Fruit fly (Drosophila melanogaster) whole organism, adult: ENCODE measurements around the gene CG34316.

Experiments
- CG11617 ChIP-seq: fragments of 200-800 bp; sonication (Bioruptor generic); optimal IDR thresholded peaks from 2 replicates; lab custom pipeline; 2017; ENCODE audit warnings: mild to moderate bottlenecking, missing biosample characterization, missing genetic modification reagents, missing genetic modification characterization
- CG12768 ChIP-seq: fragments of 200-800 bp; sonication (Bioruptor generic); optimal IDR thresholded peaks from 2 replicates; lab custom pipeline; 2017; ENCODE audit warnings: missing biosample characterization, missing genetic modification characterization, mild to moderate bottlenecking, moderate library complexity, missing genetic modification reagents
- CG14711 ChIP-seq: fragments of 200-800 bp; sonication (Bioruptor generic); optimal IDR thresholded peaks from 2 replicates; lab custom pipeline; 2018; ENCODE audit warnings: missing biosample characterization, mild to moderate bottlenecking, missing genetic modification characterization, moderate library complexity
- CG1620 ChIP-seq: fragments of 200-800 bp; sonication (Bioruptor generic); optimal IDR thresholded peaks from 2 replicates; lab custom pipeline; 2016; ENCODE audit warnings: missing biosample characterization, missing genetic modification characterization
- CG33017 ChIP-seq: fragments of 200-800 bp; sonication (Bioruptor generic); optimal IDR thresholded peaks from 2 replicates; lab custom pipeline; 2018; ENCODE audit warnings: missing biosample characterization, mild to moderate bottlenecking, missing genetic modification characterization, moderate library complexity
- CG5204 ChIP-seq: fragments of 200-800 bp; sonication (Bioruptor generic); optimal IDR thresholded peaks from 2 replicates; lab custom pipeline; 2016; ENCODE audit warnings: missing biosample characterization, missing genetic modification characterization
- CG7045 ChIP-seq: fragments of 200-800 bp; sonication (Bioruptor generic); optimal IDR thresholded peaks from 2 replicates; lab custom pipeline; 2017; ENCODE audit warnings: missing biosample characterization, mild to moderate bottlenecking, missing genetic modification characterization
- CG7101 ChIP-seq: fragments of 200-800 bp; sonication (Bioruptor generic); optimal IDR thresholded peaks from 2 replicates; lab custom pipeline; 2018; ENCODE audit warnings: missing biosample characterization, mild to moderate bottlenecking, missing genetic modification characterization, moderate library complexity
- Clk ChIP-seq: fragments of 200-800 bp; sonication (Bioruptor generic); optimal IDR thresholded peaks from 2 replicates; lab custom pipeline; 2017; ENCODE audit warnings: missing biosample characterization, missing genetic modification characterization
- Crg-1 ChIP-seq: fragments of 200-800 bp; sonication (Bioruptor generic); optimal IDR thresholded peaks from 2 replicates; lab custom pipeline; 2016; ENCODE audit warnings: missing biosample characterization, missing genetic modification characterization
- Hr96 ChIP-seq: fragments of 200-800 bp; sonication (Bioruptor generic); optimal IDR thresholded peaks from 2 replicates; lab custom pipeline; 2016; ENCODE audit warnings: missing biosample characterization, missing genetic modification characterization
- Mnt ChIP-seq: fragments of 200-800 bp; sonication (Bioruptor generic); optimal IDR thresholded peaks from 2 replicates; lab custom pipeline; 2016; ENCODE audit warnings: missing biosample characterization, mild to moderate bottlenecking, missing genetic modification characterization
- bab1 ChIP-seq: fragments of 200-800 bp; sonication (Bioruptor generic); optimal IDR thresholded peaks from 3 replicates; lab custom pipeline; 2019; ENCODE audit warnings: missing biosample characterization, mild to moderate bottlenecking, missing genetic modification characterization, moderate library complexity
- cic ChIP-seq: fragments of 200-800 bp; sonication (Bioruptor generic); optimal IDR thresholded peaks from 2 replicates; lab custom pipeline; 2017; ENCODE audit warnings: missing biosample characterization, mild to moderate bottlenecking, missing genetic modification characterization, moderate library complexity
- cnc ChIP-seq, 2 experiments: fragments of >200 bp; optimal IDR thresholded peaks; 2 replicates each; lab custom pipeline; 2017
- kay ChIP-seq: fragments of 200-800 bp; sonication (Bioruptor generic); peaks from one replicate; lab custom pipeline; 2016; ENCODE audit warnings: missing biosample characterization, missing genetic modification characterization, borderline replicate concordance
- ovo ChIP-seq: fragments of 200-800 bp; sonication (Bioruptor generic); optimal IDR thresholded peaks from 2 replicates; lab custom pipeline; 2016; ENCODE audit warnings: missing biosample characterization, missing genetic modification characterization
- pad ChIP-seq: fragments of 200-800 bp; sonication (Bioruptor generic); optimal IDR thresholded peaks from 3 replicates; lab custom pipeline; 2017; ENCODE audit warnings: missing biosample characterization, missing genetic modification characterization, mild to moderate bottlenecking, moderate library complexity, missing genetic modification reagents
- tj ChIP-seq: fragments of 200-800 bp; sonication (Bioruptor generic); optimal IDR thresholded peaks from 3 replicates; lab custom pipeline; 2017; ENCODE audit warnings: missing biosample characterization, mild to moderate bottlenecking, missing genetic modification characterization, moderate library complexity
- toe ChIP-seq: fragments of 200-800 bp; sonication (Bioruptor generic); optimal IDR thresholded peaks from 2 replicates; lab custom pipeline; 2016; ENCODE audit warnings: missing biosample characterization, missing genetic modification characterization

CG34316 gene

dm6 chr3R:15222973-15223372, 7.4 kb upstream of the CG34316 start, which contains the start of gene Polr2G:
Polr2G (minus strand) TSS chr3R:15223180.
- no peak for TF ChIP-seq Mnt
- peak; percentile 30 for TF ChIP-seq bab1

DNA sequence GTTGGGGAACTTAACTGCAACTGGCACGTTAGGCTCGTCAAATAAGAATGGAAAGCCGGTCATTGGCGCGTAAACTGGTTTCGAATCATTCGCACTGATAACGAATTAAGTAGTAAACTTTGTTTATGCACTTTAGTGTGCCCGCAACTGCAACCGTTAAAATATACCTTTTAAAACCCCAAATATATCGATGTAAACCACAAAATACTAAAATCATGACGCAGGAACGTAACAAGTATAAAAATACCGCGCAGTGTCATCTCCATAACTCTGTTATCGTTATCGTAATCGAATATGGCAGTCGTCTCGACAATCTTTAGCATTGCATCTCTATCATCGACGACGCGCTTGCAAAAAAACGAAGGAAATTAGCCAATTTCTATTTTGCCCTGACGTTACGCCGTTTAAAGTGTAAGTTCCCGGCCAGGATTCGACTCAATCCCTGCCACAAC, 5.1 kb upstream of the CG34316 start, which contains the start of the genes CG31344 and Caf1-55:
Gene CG31344, minus strand, starts transcription at position 51 of the 452 bp plus-strand sequence.
Gene Caf1-55, plus strand, starts transcription at position 298 of the 452 bp plus-strand sequence.
- TF ChIP-seq CG7045 (GFP tag; lab: Kevin White, UChicago) (no peak), Hr96 (GFP tag; lab: Kevin White, UChicago) (no peak), kay (GFP tag; lab: Kevin White, UChicago) (no peak), CG12768 (GFP tag; lab: Kevin White, UChicago) (no peak), tj (GFP tag; lab: Kevin White, UChicago) (no peak), bab1 (peak; percentile 83), pad (no peak), CG33017 (tag; lab: Kevin White, UChicago) (no peak), CG7101 (tag; lab: Kevin White, UChicago) (no peak), CG5204 (GFP tag; lab: Kevin White, UChicago) (no peak), CG14711 (peak; percentile 29), toe (GFP tag; lab: Kevin White, UChicago) (no peak), ovo (GFP tag; lab: Kevin White, UChicago) (no peak), Clk (GFP tag; lab: Kevin White, UChicago) (no peak), CG1620 (GFP tag; lab: Kevin White, UChicago) (no peak), Crg-1 (GFP tag; lab: Kevin White, UChicago) (no peak), CG11617 (GFP tag; lab: Kevin White, UChicago) (peak; percentile 6), Mnt (peak; percentile 75), cnc (optimal IDR thresholded peaks at IDR 0.05; lab: Kevin White, UChicago) (no peak), cic (GFP tag; lab: Kevin White, UChicago) (peak; percentile 35)

DNA sequence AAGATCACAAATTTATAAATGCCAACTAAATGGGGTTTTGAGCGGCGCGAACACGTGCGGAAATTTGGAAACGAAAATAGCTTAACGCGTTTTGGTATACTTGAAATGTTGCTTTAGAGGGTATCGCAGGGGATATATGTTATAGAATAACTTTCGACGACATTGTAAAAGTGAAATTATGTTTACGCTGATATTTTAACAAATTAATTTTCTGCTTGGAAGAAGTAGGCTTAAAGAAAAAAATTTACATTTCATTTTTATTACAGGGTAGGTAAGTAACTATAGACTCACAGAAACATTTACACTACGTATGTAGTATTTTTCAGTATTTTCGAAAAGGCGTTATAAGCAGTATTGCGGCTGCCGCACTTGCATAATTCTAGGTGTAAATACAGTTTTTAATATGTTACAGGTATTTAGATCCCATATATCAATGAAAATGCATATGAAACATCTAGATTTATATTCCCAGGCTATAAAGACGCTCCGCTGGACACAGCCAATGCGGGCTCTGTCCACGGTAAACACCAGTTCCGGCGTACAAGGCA, 982 bp upstream of the CG34316 start, which contains the start of the genes Art3 and mRpS10:
Gene Art3, minus strand, starts transcription at position 80 of the 548 bp plus-strand sequence.
Gene mRpS10, plus strand, starts transcription at position 337 of the 548 bp plus-strand sequence.
- peak; percentile 94 for TF ChIP-seq tj (GFP tag; lab: Kevin White, UChicago)
- TF ChIP-seq kay (GFP tag; lab: Kevin White, UChicago) = no peak
- TF ChIP-seq Clk (GFP tag; lab: Kevin White, UChicago) = peak; percentile 99
- TF ChIP-seq toe (GFP tag; lab: Kevin White, UChicago) = peak; percentile 100
- peak; percentile 100 for TF ChIP-seq CG5204 (GFP tag; lab: Kevin White, UChicago)
- peak; percentile 98 for TF ChIP-seq ovo (GFP tag; lab: Kevin White, UChicago)
- peak; percentile 100 for TF ChIP-seq CG12768 (GFP tag; lab: Kevin White, UChicago)
- peak; percentile 100 for TF ChIP-seq CG33017 (tag; lab: Kevin White, UChicago)
- peak; percentile 99 for TF ChIP-seq CG14711
- peak; percentile 89 for TF ChIP-seq cic (GFP tag; lab: Kevin White, UChicago)
- TF ChIP-seq cnc (optimal IDR thresholded peaks at IDR 0.05; lab: Kevin White, UChicago) = no peak
- peak; percentile 99 for TF ChIP-seq CG1620 (GFP tag; lab: Kevin White, UChicago)
- peak; percentile 100 for TF ChIP-seq CG7045 (GFP tag; lab: Kevin White, UChicago)
- peak; percentile 96 for TF ChIP-seq pad
- TF ChIP-seq Mnt = peak; percentile 99
- TF ChIP-seq CG11617 (GFP tag; lab: Kevin White, UChicago) = peak; percentile 99
- peak; percentile 100 for TF ChIP-seq CG7101 (tag; lab: Kevin White, UChicago)
- peak; percentile 100 for TF ChIP-seq bab1
- no peak for TF ChIP-seq Hr96 (GFP tag; lab: Kevin White, UChicago)
- peak; percentile 99 for TF ChIP-seq Crg-1 (GFP tag; lab: Kevin White, UChicago)

- TF ChIP-seq bab1 (no peak), CG7101 (tag; lab: Kevin White, UChicago) (no peak), ovo (GFP tag; lab: Kevin White, UChicago) (no peak), Clk (GFP tag; lab: Kevin White, UChicago) (no peak), CG7045 (GFP tag; lab: Kevin White, UChicago) (no peak), CG1620 (GFP tag; lab: Kevin White, UChicago) (no peak), CG33017 (tag; lab: Kevin White, UChicago) (no peak), CG14711 (no peak), cnc (optimal IDR thresholded peaks at IDR 0.05; lab: Kevin White, UChicago) (no peak), CG5204 (GFP tag; lab: Kevin White, UChicago) (no peak), tj (GFP tag; lab: Kevin White, UChicago) (no peak), Hr96 (GFP tag; lab: Kevin White, UChicago) (no peak), kay (GFP tag; lab: Kevin White, UChicago) (no peak), cic (GFP tag; lab: Kevin White, UChicago) (no peak), pad (no peak), Mnt (no peak), Crg-1 (GFP tag; lab: Kevin White, UChicago) (no peak), toe (GFP tag; lab: Kevin White, UChicago) (no peak)
These were observed 1.3 kb downstream of the CG34316 start for dm6 chr3R:15231635-15232138.

DNA sequence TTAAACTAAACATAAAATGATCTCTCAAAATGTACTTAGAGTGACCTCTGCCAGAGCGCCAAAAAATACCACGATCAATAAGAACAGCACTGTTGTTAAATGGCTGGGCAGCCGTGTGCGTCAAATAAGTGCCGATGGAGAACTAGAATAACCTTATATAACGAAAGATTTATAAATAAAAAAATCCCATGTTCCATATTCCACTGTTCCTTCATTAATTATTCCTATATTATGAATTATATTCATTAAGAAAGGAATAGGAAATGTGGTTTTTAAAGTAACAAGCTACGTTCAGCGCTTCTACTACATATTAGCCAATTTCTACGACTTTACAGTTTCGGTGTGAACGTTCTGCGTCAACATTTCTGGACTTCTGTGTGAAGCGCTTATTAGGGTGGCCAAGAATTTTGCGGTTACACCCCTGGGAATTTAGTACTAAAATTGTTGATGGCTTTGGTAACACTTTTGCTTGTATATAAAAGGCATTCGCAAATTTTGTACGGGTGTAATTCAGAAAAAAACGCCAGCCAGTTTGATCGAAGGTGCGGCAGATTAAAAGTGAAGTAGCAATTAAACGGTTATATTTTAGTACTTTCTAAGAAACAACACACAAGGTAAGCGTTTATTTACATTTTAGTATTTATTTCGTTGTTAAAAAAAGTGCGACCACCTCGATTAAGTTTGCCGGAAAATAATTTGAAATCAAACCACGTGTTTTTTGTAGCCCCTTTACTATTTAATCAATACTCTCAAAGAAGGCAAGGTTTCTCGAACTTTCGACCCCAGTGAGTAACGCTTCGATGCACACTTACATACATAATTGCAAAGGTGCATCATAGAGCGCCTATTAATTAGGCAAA, 12.0 kb downstream of the CG34316 start, which contains the start of the genes tefu and Hsc70-4:
Gene tefu, minus strand, starts transcription at position 51 of the 860 bp plus-strand sequence.
Gene Hsc70-4, plus strand, starts transcription at position 502 of the 860 bp plus-strand sequence.
- TF ChIP-seq Mnt (peak; percentile 93), ovo (GFP tag; lab: Kevin White, UChicago) (peak; percentile 35), CG7101 (tag; lab: Kevin White, UChicago) (peak; percentile 55), cnc (optimal IDR thresholded peaks at IDR 0.05; lab: Kevin White, UChicago) (no peak), Hr96 (GFP tag; lab: Kevin White, UChicago) (peak; percentile 51), CG11617 (GFP tag; lab: Kevin White, UChicago) (peak; percentile 42), tj (GFP tag; lab: Kevin White, UChicago) (peak; percentile 52), CG1620 (GFP tag; lab: Kevin White, UChicago) (peak; percentile 53), CG12768 (GFP tag; lab: Kevin White, UChicago) (no peak), Clk (GFP tag; lab: Kevin White, UChicago) (peak; percentile 62), CG14711 (no peak), CG7045 (GFP tag; lab: Kevin White, UChicago) (peak; percentile 41), bab1 (peak; percentile 69), toe (GFP tag; lab: Kevin White, UChicago) (peak; percentile 83), CG33017 (tag; lab: Kevin White, UChicago) (peak; percentile 0), CG5204 (GFP tag; lab: Kevin White, UChicago) (peak; percentile 82), cic (GFP tag; lab: Kevin White, UChicago) (peak; percentile 80), pad (peak; percentile 28), Crg-1 (GFP tag; lab: Kevin White, UChicago) (no peak)
